Worm (Caenorhabditis elegans) whole organism, L4/young adult: ENCODE measurements around the gene srx-110.

Experiments used
- W03F9.2 ChIP-seq: fragments of 150-350 bp; optimal IDR thresholded peaks from 2 replicates; lab custom pipeline; 2014; ENCODE audit warnings: missing biosample characterization, missing genetic modification characterization
- dao-5 ChIP-seq: sonication (generic microtip); optimal IDR thresholded peaks from 2 replicates; lab custom pipeline; 2016; ENCODE audit warnings: missing genotype, missing genetic modification characterization, moderate library complexity, missing compliant biosample characterization
- him-1 ChIP-seq: sonication (generic microtip); optimal IDR thresholded peaks from 2 replicates; lab custom pipeline; 2016; ENCODE audit warnings: missing genotype, missing genetic modification reagents, missing genetic modification characterization, missing compliant biosample characterization

Gene srx-110

ce11 chrII:3709255-3709654 lies at the start of gene srx-110:
TSS of gene srx-110 (plus strand) at chrII:3709555.
- no peak for TF ChIP-seq W03F9.2 (tag; lab: Kevin White, UChicago)
- TF ChIP-seq him-1 (tag; lab: Kevin White, UChicago): no peak
- TF ChIP-seq dao-5: no peak

- TF ChIP-seq him-1 (tag; lab: Kevin White, UChicago) (no peak), dao-5 (no peak), W03F9.2 (tag; lab: Kevin White, UChicago) (no peak)
Measured at ce11 chrII:3659776-3660175, 49.6 kb upstream of the srx-110 start, which contains the start of gene F19B10.4. TSS of gene F19B10.4 (plus strand) at chrII:3660076.

ce11 chrII:3661932-3662331 lies 47.4 kb upstream of the srx-110 start, which contains the start of gene F19B10.13:
TSS of gene F19B10.13 (plus strand) at chrII:3662274.
- TF ChIP-seq dao-5: no peak
- no peak for TF ChIP-seq W03F9.2 (tag; lab: Kevin White, UChicago)
- no peak for TF ChIP-seq him-1 (tag; lab: Kevin White, UChicago)

ce11 chrII:3663796-3664195 lies 45.6 kb upstream of the srx-110 start, which contains the start of gene F19B10.6:
TSS of gene F19B10.6 (minus strand) at chrII:3663896.
- TF ChIP-seq W03F9.2 (tag; lab: Kevin White, UChicago) (no peak), dao-5 (no peak), him-1 (tag; lab: Kevin White, UChicago) (no peak)

ce11 chrII:3664470-3664869 lies 44.9 kb upstream of the srx-110 start, which contains the start of gene F19B10.3:
TSS of gene F19B10.3 (plus strand) at chrII:3664770.
- no peak for TF ChIP-seq him-1 (tag; lab: Kevin White, UChicago)
- TF ChIP-seq dao-5: no peak
- no peak for TF ChIP-seq W03F9.2 (tag; lab: Kevin White, UChicago)

- TF ChIP-seq W03F9.2 (tag; lab: Kevin White, UChicago) (no peak), dao-5 (no peak), him-1 (tag; lab: Kevin White, UChicago) (no peak)
Measured at ce11 chrII:3665181-3665580, 44.2 kb upstream of the srx-110 start.

- TF ChIP-seq dao-5 (no peak), him-1 (tag; lab: Kevin White, UChicago) (no peak), W03F9.2 (tag; lab: Kevin White, UChicago) (no peak)
Measured at ce11 chrII:3669315-3669714, 40.0 kb upstream of the srx-110 start, which contains the start of gene srx-97. TSS of gene srx-97 (minus strand) at chrII:3669415.

ce11 chrII:3670956-3671355 lies 38.4 kb upstream of the srx-110 start, which contains the start of gene srx-98:
TSS of gene srx-98 (minus strand) at chrII:3671056.
- no peak for TF ChIP-seq him-1 (tag; lab: Kevin White, UChicago)
- no peak for TF ChIP-seq dao-5
- no peak for TF ChIP-seq W03F9.2 (tag; lab: Kevin White, UChicago)

- TF ChIP-seq him-1 (tag; lab: Kevin White, UChicago): no peak
- no peak for TF ChIP-seq dao-5
- no peak for TF ChIP-seq W03F9.2 (tag; lab: Kevin White, UChicago)
Measured at ce11 chrII:3673493-3673892, 35.9 kb upstream of the srx-110 start, which contains the start of gene sea-1. TSS of gene sea-1 (minus strand) at chrII:3673593.

- TF ChIP-seq him-1 (tag; lab: Kevin White, UChicago) (no peak), W03F9.2 (tag; lab: Kevin White, UChicago) (no peak), dao-5 (no peak)
Measured at ce11 chrII:3675176-3675575, 34.2 kb upstream of the srx-110 start, which contains the start of gene F19B10.2. TSS of gene F19B10.2 (plus strand) at chrII:3675476.

- TF ChIP-seq dao-5 (no peak), him-1 (tag; lab: Kevin White, UChicago) (no peak), W03F9.2 (tag; lab: Kevin White, UChicago) (no peak)
Measured at ce11 chrII:3678978-3679377, 30.4 kb upstream of the srx-110 start.

ce11 chrII:3680366-3680765 lies 29.0 kb upstream of the srx-110 start:
- TF ChIP-seq him-1 (tag; lab: Kevin White, UChicago): no peak
- no peak for TF ChIP-seq W03F9.2 (tag; lab: Kevin White, UChicago)
- no peak for TF ChIP-seq dao-5

- TF ChIP-seq W03F9.2 (tag; lab: Kevin White, UChicago): no peak
- TF ChIP-seq dao-5: no peak
- no peak for TF ChIP-seq him-1 (tag; lab: Kevin White, UChicago)
Measured at ce11 chrII:3681365-3682083, 27.8 kb upstream of the srx-110 start, which contains the start of gene F19B10.10. TSS of gene F19B10.10 (minus strand) at chrII:3681415.

- TF ChIP-seq dao-5 (no peak), him-1 (tag; lab: Kevin White, UChicago) (no peak), W03F9.2 (tag; lab: Kevin White, UChicago) (peak; percentile 67)
Measured at ce11 chrII:3682770-3683234, 26.6 kb upstream of the srx-110 start, which contains the start of gene F19B10.1. TSS of gene F19B10.1 (plus strand) at chrII:3683184.
